Fruit fly (Drosophila melanogaster): Measurements from ENCODE around the gene CG9330.

The CG9330 gene

DNA sequence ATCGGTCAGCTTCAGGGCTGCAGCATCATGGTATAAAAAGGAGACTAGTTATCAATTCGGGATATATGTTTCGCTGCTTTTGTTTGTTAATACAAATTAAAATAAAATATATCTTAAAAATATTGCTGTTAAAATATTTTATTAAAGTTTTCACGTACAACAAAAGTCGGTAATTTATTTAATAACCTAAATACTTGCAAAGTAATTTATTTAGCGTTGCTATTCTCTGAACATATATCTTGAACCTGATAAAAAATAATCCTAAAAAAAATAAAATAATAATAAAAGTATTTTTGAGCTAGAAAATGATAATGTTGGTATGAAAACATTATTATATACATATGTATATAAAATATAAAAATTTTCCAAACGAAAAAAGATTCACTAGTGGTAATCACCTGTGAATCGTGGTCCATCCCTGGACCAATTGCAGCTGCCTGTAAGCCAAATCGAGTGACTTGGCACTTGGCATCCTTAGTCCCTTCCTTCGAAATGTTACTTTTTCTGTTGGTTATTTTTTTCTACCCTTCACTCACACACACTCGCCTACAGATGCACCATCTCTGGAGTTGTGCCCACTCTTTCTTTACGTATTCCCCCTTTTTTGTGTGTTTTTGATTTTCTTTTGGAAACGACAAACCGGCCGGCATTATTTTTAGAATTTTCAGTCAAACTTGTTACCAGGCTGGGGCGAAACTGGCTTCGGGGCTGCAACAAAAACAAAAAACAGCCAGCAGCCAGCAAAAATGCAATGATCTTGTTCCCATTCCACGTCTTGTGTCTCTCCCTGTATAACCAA, 28.7 kb upstream of the CG9330 start (continued):
- TF ChIP-seq CG4360 (GFP tag; IDR thresholded peaks at IDR 0.05) (no peak), Oli (tag; optimal IDR thresholded peaks at IDR 0.05) (peak; percentile 16), nom (GFP tag; optimal IDR thresholded peaks at IDR 0.05) (peak; percentile 71), Spps (tag; optimal IDR thresholded peaks at IDR 0.05) (no peak), CG14667 (GFP tag; IDR thresholded peaks at IDR 0.05) (no peak), zen (tag; optimal IDR thresholded peaks at IDR 0.05) (peak; percentile 53), CG13123 (GFP tag; optimal IDR thresholded peaks at IDR 0.05) (no peak), vvl (GFP tag; IDR thresholded peaks at IDR 0.05) (no peak), sim (GFP tag; IDR thresholded peaks at IDR 0.05) (no peak), TFAM (GFP tag; optimal IDR thresholded peaks at IDR 0.05) (no peak), Opbp (GFP tag; IDR thresholded peaks at IDR 0.05; ENCODE audit: partially characterized antibody) (no peak), kni (GFP tag; optimal IDR thresholded peaks at IDR 0.05) (no peak), CG15601 (tag; optimal IDR thresholded peaks at IDR 0.05) (peak; percentile 29), ems (GFP tag; optimal IDR thresholded peaks at IDR 0.05) (no peak), crc (GFP tag; optimal IDR thresholded peaks at IDR 0.05) (no peak), HLH54F (GFP tag; optimal IDR thresholded peaks at IDR 0.05) (no peak), Scr (GFP tag; IDR thresholded peaks at IDR 0.05; ENCODE audit: partially characterized antibody) (no peak), CG14710 (tag; optimal IDR thresholded peaks at IDR 0.05) (peak; percentile 63), Aef1 (GFP tag; IDR thresholded peaks at IDR 0.05) (no peak), Stat92E (GFP tag; optimal IDR thresholded peaks at IDR 0.05) (peak in 1 of 3 experiments; percentile 9), CG16815 (GFP tag; optimal IDR thresholded peaks at IDR 0.05) (peak; percentile 24), tgo (GFP tag; IDR thresholded peaks at IDR 0.05) (no peak), Mrtf (GFP tag; IDR thresholded peaks at IDR 0.05) (no peak), HHEX (GFP tag; optimal IDR thresholded peaks at IDR 0.05) (no peak), pho (GFP tag; optimal IDR thresholded peaks at IDR 0.05) (no peak), nmo (GFP tag; optimal IDR thresholded peaks at IDR 0.05) (peak; percentile 15), CG3726 (GFP tag; IDR thresholded peaks at IDR 0.05) (no peak), btn (GFP tag; optimal IDR thresholded peaks at IDR 0.05) (no peak), CG4404 (GFP tag; IDR thresholded peaks at IDR 0.05) (peak; percentile 45), shn (GFP tag; optimal IDR thresholded peaks at IDR 0.05) (no peak), CG9215 (GFP tag; IDR thresholded peaks at IDR 0.05) (no peak), D19B (GFP tag; optimal IDR thresholded peaks at IDR 0.05) (no peak), CG11093 (GFP tag; IDR thresholded peaks at IDR 0.05) (no peak), phol (tag; optimal IDR thresholded peaks at IDR 0.05) (peak; percentile 65), D19A (tag; optimal IDR thresholded peaks at IDR 0.05) (peak; percentile 38), cwo (GFP tag; optimal IDR thresholded peaks at IDR 0.05) (no peak), CG6765 (GFP tag; optimal IDR thresholded peaks at IDR 0.05) (no peak), grn (GFP tag; optimal IDR thresholded peaks at IDR 0.05) (no peak), Poxn (GFP tag; IDR thresholded peaks at IDR 0.05) (no peak), cato (GFP tag; optimal IDR thresholded peaks at IDR 0.05; ENCODE audit: borderline replicate concordance) (no peak), CG17829 (tag; optimal IDR thresholded peaks at IDR 0.05) (peak; percentile 64), CG2889 (GFP tag; IDR thresholded peaks at IDR 0.05) (no peak), nerfin-1 (tag; optimal IDR thresholded peaks at IDR 0.05) (no peak)
